Fruit fly (Drosophila melanogaster) whole organism, wandering third instar larva: ENCODE measurements around the gene CG43678.

ENCODE experiments used
- Abd-B ChIP-seq: fragments of >200 bp; optimal IDR thresholded peaks from 2 replicates; lab custom pipeline; 2017; ENCODE audit warnings: missing biosample characterization, missing genetic modification characterization
- CrebA ChIP-seq: fragments of 200-800 bp; sonication (Bioruptor generic); optimal IDR thresholded peaks from 2 replicates; lab custom pipeline; 2016; ENCODE audit warnings: missing biosample characterization, mild to moderate bottlenecking, missing genetic modification characterization, borderline replicate concordance
- Dfd ChIP-seq: fragments of >200 bp; optimal IDR thresholded peaks from 2 replicates; lab custom pipeline; 2017; ENCODE audit warnings: missing biosample characterization, missing genetic modification characterization
- Myc ChIP-seq: fragments of >200 bp; optimal IDR thresholded peaks from 2 replicates; lab custom pipeline; 2017
- OdsH ChIP-seq: fragments of 200-800 bp; sonication (Bioruptor generic); optimal IDR thresholded peaks from 2 replicates; lab custom pipeline; 2016; ENCODE audit warnings: missing biosample characterization, mild to moderate bottlenecking, missing genetic modification characterization
- Vsx2 ChIP-seq: fragments of 200-300, 225-300 bp; sonication (Bioruptor generic); optimal IDR thresholded peaks from 2 replicates; lab custom pipeline; 2018; ENCODE audit warnings: missing biosample characterization, missing genetic modification characterization; ENCODE audit not compliant: partially characterized antibody
- brk ChIP-seq: fragments of 200-800 bp; sonication (Bioruptor generic); optimal IDR thresholded peaks from 2 replicates; lab custom pipeline; 2016; ENCODE audit warnings: missing biosample characterization, mild to moderate bottlenecking, missing genetic modification characterization
- dmrt93B ChIP-seq: fragments of 200-800 bp; sonication (Bioruptor generic); optimal IDR thresholded peaks from 2 replicates; lab custom pipeline; 2018; ENCODE audit warnings: missing biosample characterization, mild to moderate bottlenecking, missing genetic modification characterization
- dsf ChIP-seq: sonication (Bioruptor generic); optimal IDR thresholded peaks from 2 replicates; lab custom pipeline; 2016; ENCODE audit warnings: missing biosample characterization, missing genetic modification characterization, borderline replicate concordance
- h ChIP-seq: fragments of 200-800 bp; sonication (Bioruptor generic); optimal IDR thresholded peaks from 3 replicates; lab custom pipeline; 2016; ENCODE audit warnings: missing biosample characterization, mild to moderate bottlenecking, missing genetic modification characterization
- psq ChIP-seq: fragments of 200-800 bp; sonication (Bioruptor generic); optimal IDR thresholded peaks from 3 replicates; lab custom pipeline; 2017; ENCODE audit warnings: missing biosample characterization, mild to moderate bottlenecking, missing genetic modification characterization, moderate library complexity
- usp ChIP-seq: fragments of >200 bp; optimal IDR thresholded peaks from 2 replicates; lab custom pipeline; 2017; ENCODE audit warnings: missing biosample characterization, missing genetic modification characterization

DNA sequence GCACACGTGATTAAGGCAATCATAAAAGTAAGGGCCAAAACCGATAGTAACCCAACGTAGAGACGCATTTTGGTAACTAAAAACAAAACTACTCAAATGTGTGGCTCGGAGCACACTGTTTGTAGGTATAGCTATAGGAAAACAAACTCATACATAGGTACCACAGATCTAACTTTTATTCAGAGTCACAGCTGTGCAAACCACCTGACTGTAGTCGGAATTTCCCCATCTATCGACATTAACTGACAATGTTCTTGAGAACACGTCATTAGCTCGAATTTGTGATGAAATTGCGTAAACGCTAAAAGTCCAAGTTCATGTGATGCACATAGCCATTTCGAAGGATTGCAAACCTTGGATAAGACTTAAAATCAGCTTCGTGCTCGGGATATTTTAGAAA lies at the start of gene CG43678:
- TF ChIP-seq usp = no peak
- TF ChIP-seq CrebA (GFP tag; lab: Kevin White, UChicago) = no peak
- no peak for TF ChIP-seq h
- no peak for TF ChIP-seq Myc (lab: Kevin White, UChicago)
- TF ChIP-seq Abd-B = no peak
- no peak for TF ChIP-seq Dfd (GFP tag; lab: Kevin White, UChicago)
- no peak for TF ChIP-seq dmrt93B (GFP tag; lab: Kevin White, UChicago)
- TF ChIP-seq brk = no peak
- no peak for TF ChIP-seq dsf (GFP tag; lab: Kevin White, UChicago)
- TF ChIP-seq OdsH (GFP tag; lab: Kevin White, UChicago) = no peak
- TF ChIP-seq Vsx2 = no peak
- no peak for TF ChIP-seq psq (GFP tag; lab: Kevin White, UChicago)
